Worm (Caenorhabditis elegans) whole organism, midembryonic: ENCODE data around the gene fnip-2.
A peak's percentile ranks its signal among the peaks of the same experiment; 100 is the strongest.

ENCODE experiments used
- T22C8.4 ChIP-seq: fragments of 200-800 bp; sonication (Bioruptor generic); IDR thresholded peaks from 2 replicates; pipeline ENCODE4 v1.3.6; 2022; ENCODE audit warnings: missing genetic modification characterization, missing compliant biosample characterization
- cog-1 ChIP-seq: sonication (generic microtip); optimal IDR thresholded peaks from 2 replicates; lab custom pipeline; 2016; ENCODE audit warnings: missing genetic modification characterization, missing compliant biosample characterization
- flt-1 ChIP-seq: fragments of 200-800 bp; sonication (Bioruptor generic); IDR thresholded peaks from 2 replicates; pipeline ENCODE4 v1.3.6; 2022; ENCODE audit warnings: missing genetic modification characterization, missing compliant biosample characterization
- klf-2 ChIP-seq: fragments of 200-800 bp; sonication (Bioruptor generic); conservative IDR thresholded peaks from 2 replicates; pipeline ENCODE4 v1.3.6; 2022; ENCODE audit warnings: missing genetic modification reagents, missing genetic modification characterization, missing compliant biosample characterization
- med-1 ChIP-seq: sonication (generic microtip); optimal IDR thresholded peaks from 2 replicates; lab custom pipeline; 2017; ENCODE audit warnings: missing genetic modification characterization, mild to moderate bottlenecking, missing compliant biosample characterization, antibody characterized with exemption, missing genetic modification reagents; ENCODE audit not compliant: insufficient read depth
- ref-1 ChIP-seq: fragments of 200-800 bp; sonication (Bioruptor generic); conservative IDR thresholded peaks from 2 replicates; pipeline ENCODE4 v1.3.6; 2022; ENCODE audit warnings: missing genetic modification reagents, missing genetic modification characterization, missing compliant biosample characterization
- tab-1 ChIP-seq: fragments of 200-800 bp; sonication (Bioruptor generic); IDR thresholded peaks from 2 replicates; pipeline ENCODE4 v1.3.6; 2022; ENCODE audit warnings: missing genetic modification characterization, missing compliant biosample characterization
- ztf-23 ChIP-seq: fragments of 200-800 bp; sonication (Bioruptor generic); IDR thresholded peaks from 2 replicates; pipeline ENCODE4 v1.3.6; 2022; ENCODE audit warnings: missing genetic modification reagents, missing genetic modification characterization, missing compliant biosample characterization
- ztf-29 ChIP-seq: fragments of 200-800 bp; sonication (Bioruptor generic); IDR thresholded peaks from 2 replicates; pipeline ENCODE4 v1.3.6; 2022; ENCODE audit warnings: missing genetic modification reagents, missing genetic modification characterization, missing compliant biosample characterization

The fnip-2 gene

ce11 chrIV:2220147-2220546 lies 2.5 kb upstream of the fnip-2 start:
- TF ChIP-seq T22C8.4: no peak
- TF ChIP-seq ztf-23 (GFP tag; lab: Robert Waterston, UW): no peak
- TF ChIP-seq ztf-29: no peak

DNA sequence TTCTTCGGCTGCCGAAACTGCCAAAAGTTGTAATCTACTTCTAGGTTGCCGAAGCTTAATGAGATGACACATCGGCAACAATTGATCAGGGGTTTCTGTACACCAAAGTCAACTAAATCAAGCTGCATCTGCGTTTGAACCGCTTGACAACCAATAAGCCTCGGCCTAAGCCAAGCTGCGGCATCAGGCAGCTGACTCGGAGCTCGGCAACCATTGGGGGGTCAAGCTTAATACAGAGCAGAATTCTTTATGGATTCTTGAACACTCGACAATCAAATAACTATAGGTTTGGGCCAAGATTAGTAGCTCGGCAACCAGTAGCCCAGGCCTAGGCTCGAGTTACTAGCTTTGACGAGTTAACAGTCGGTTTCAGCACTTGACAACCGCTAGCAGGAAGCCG lies 1.7 kb upstream of the fnip-2 start:
- TF ChIP-seq cog-1 (no peak), med-1 (GFP tag; lab: Kevin White, UChicago) (no peak), tab-1 (no peak), T22C8.4 (no peak), ref-1 (GFP tag; lab: Robert Waterston, UW) (no peak), flt-1 (GFP tag; lab: Robert Waterston, UW) (no peak), klf-2 (GFP tag; lab: Robert Waterston, UW) (no peak), ztf-29 (no peak), ztf-23 (GFP tag; lab: Robert Waterston, UW) (no peak)

ce11 chrIV:2221350-2221749 lies 1.3 kb upstream of the fnip-2 start:
- TF ChIP-seq flt-1 (GFP tag; lab: Robert Waterston, UW) (no peak), cog-1 (no peak), tab-1 (no peak), med-1 (GFP tag; lab: Kevin White, UChicago) (no peak), T22C8.4 (no peak), ztf-23 (GFP tag; lab: Robert Waterston, UW) (no peak), klf-2 (GFP tag; lab: Robert Waterston, UW) (no peak), ztf-29 (no peak), ref-1 (GFP tag; lab: Robert Waterston, UW) (no peak)

DNA sequence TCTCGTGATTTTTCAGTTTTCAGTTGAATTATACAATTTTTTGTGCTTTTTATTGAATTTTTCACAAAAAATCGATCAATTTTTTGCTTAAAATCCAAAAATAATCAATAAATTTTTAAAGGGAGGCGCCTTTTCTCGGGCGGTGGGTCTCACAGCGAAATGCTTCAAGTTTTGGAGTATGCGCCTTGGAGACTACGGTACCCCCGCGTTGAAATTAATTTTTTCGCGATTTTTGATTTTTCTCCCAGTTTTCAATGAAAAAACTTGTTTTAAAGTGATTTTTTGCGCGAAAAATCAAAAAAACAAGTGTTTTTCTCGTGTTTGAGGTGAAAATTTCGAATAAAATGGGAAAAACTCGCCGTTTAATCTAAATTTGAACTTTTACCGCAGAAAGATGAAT lies 516 bp downstream of the fnip-2 start:
- no peak for TF ChIP-seq cog-1

DNA sequence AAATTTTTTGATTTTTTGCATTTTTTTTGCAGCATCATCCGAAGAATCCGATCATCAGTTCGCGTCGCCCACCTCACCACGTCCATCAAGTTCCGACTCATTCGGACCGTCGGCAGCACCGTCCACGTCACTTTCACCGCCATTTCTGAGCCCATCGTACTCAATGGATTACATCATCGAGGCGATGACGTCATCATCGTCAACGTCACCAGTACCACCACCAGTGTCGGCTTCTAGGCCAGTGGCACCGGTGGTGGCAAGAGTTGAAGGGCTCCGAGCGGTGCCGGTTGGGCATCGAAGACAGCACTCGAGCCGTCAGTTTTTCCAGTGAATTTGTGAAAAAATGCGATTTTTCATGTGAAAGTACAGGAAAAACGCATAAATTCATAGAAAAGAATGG lies 1.1 kb downstream of the fnip-2 start:
- no peak for TF ChIP-seq klf-2 (GFP tag; lab: Robert Waterston, UW)
- no peak for TF ChIP-seq ztf-23 (GFP tag; lab: Robert Waterston, UW)
- no peak for TF ChIP-seq ztf-29
- TF ChIP-seq ref-1 (GFP tag; lab: Robert Waterston, UW): no peak
- no peak for TF ChIP-seq flt-1 (GFP tag; lab: Robert Waterston, UW)
- TF ChIP-seq tab-1: no peak
- no peak for TF ChIP-seq med-1 (GFP tag; lab: Kevin White, UChicago)

DNA sequence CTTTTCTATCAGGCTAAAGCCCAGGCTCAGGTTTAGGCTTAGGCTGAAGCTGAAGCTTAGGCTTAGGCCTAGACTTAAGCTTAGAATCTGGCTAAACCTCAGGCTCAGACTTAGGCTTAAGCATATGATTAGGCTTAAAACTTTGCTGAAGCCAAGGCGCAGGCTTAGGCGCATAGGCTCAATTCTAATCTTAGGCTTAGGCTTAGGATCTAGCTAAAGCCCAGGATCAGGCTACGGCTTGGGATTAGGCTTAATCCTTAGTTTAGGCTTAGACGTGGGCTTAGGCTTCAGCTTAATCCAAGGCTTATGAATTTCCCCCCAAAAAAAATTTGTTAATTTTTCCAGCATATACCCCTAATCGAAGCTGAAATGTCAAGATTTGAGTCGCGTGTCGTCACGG lies 6.0 kb downstream of the fnip-2 start:
- TF ChIP-seq ref-1 (GFP tag; lab: Robert Waterston, UW) (no peak), klf-2 (GFP tag; lab: Robert Waterston, UW) (no peak), cog-1 (no peak), T22C8.4 (no peak), med-1 (GFP tag; lab: Kevin White, UChicago) (no peak), tab-1 (no peak), flt-1 (GFP tag; lab: Robert Waterston, UW) (no peak), ztf-29 (no peak), ztf-23 (GFP tag; lab: Robert Waterston, UW) (no peak)

DNA sequence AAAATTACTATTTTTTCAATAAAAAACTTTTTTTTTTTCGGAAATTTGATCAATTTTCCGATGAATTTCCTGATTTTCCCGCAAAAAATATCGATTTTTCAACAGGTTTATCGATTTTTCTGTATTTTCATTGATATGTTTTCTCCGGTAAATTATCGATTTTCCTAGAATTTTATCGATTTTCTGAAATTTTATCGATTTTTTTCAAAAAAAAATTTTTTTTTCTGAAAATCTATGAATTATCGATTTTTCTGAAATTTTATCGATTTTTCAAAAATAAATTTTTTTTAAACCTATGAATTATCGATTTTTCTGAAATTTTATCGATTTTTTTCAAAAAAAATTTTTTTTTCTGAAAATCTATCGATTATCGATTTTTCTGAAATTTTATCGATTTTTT lies 9.1 kb downstream of the fnip-2 start:
- TF ChIP-seq T22C8.4: peak; percentile 96

DNA sequence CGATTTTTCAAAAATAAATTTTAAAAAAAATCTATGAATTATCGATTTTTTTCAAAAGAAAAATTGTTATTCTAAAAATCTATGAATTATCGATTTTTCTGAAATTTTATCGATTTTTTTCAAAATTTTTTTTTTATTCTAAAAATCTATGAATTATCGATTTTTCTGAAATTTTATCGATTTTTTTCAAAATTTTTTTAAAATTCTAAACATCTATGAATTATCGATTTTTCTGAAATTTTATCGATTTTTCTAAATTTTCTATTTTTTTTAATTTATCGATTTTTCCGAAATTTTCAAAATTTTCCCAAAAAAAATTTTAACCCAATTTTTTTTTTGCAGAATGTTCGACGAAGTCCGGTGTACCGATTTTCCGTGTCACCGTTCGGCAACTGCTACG lies 10.6 kb downstream of the fnip-2 start:
- peak; percentile 95 for TF ChIP-seq T22C8.4

- peak; percentile 93 for TF ChIP-seq T22C8.4
- TF ChIP-seq flt-1 (GFP tag; lab: Robert Waterston, UW): no peak
Measured at ce11 chrIV:2235983-2236382, 13.4 kb downstream of the fnip-2 start.

- TF ChIP-seq klf-2 (GFP tag; lab: Robert Waterston, UW) (no peak), med-1 (GFP tag; lab: Kevin White, UChicago) (no peak), T22C8.4 (peak; percentile 90), tab-1 (0 out of 2 replicates have a peak, but pooled peaks have one; percentile 20), ztf-29 (no peak), ref-1 (GFP tag; lab: Robert Waterston, UW) (no peak), cog-1 (no peak), flt-1 (GFP tag; lab: Robert Waterston, UW) (no peak), ztf-23 (GFP tag; lab: Robert Waterston, UW) (no peak)
Measured at ce11 chrIV:2236654-2237613, 14.3 kb downstream of the fnip-2 start.

- TF ChIP-seq tab-1 (no peak), flt-1 (GFP tag; lab: Robert Waterston, UW) (no peak), med-1 (GFP tag; lab: Kevin White, UChicago) (no peak), ref-1 (GFP tag; lab: Robert Waterston, UW) (no peak)
Measured at ce11 chrIV:2242349-2243088, 19.9 kb downstream of the fnip-2 start, which contains the start of the genes M70.3 and M70.2. TSS of gene M70.3 (minus strand) at chrIV:2242449. TSS of gene M70.2 (plus strand) at chrIV:2243038.
